Fruit fly (Drosophila melanogaster) whole organism, embryonic: ENCODE results near the gene CG8135.
A peak's percentile ranks its signal among the peaks of the same experiment; 100 is the strongest.

ENCODE experiments used
- CG11560 ChIP-seq: fragments of 200-800 bp; sonication (Bioruptor generic); IDR thresholded peaks from 3 replicates; pipeline ENCODE4 v1.3.6; 2022; ENCODE audit warnings: missing biosample characterization, missing genetic modification characterization
- CG14860 ChIP-seq: fragments of 200-800 bp; sonication (Bioruptor generic); IDR thresholded peaks from 3 replicates; pipeline ENCODE4 v1.3.6; 2022; ENCODE audit warnings: missing biosample characterization, missing genetic modification characterization; ENCODE audit not compliant: partially characterized antibody
- CG1647 ChIP-seq: fragments of 200-800 bp; sonication (Bioruptor generic); optimal IDR thresholded peaks from 3 replicates; lab custom pipeline; 2016; ENCODE audit warnings: missing biosample characterization, missing genetic modification characterization
- CG17361 ChIP-seq: fragments of 200-800 bp; sonication (Bioruptor generic); IDR thresholded peaks from 3 replicates; pipeline ENCODE4 v1.3.6; 2022; ENCODE audit warnings: missing biosample characterization, missing genetic modification characterization
- CG17385 ChIP-seq: fragments of 200-800 bp; sonication (Bioruptor generic); optimal IDR thresholded peaks from 3 replicates; lab custom pipeline; 2018; ENCODE audit warnings: missing biosample characterization, mild to moderate bottlenecking, missing genetic modification characterization
- CG8944 ChIP-seq: fragments of 200-800 bp; sonication (Bioruptor generic); optimal IDR thresholded peaks from 3 replicates; lab custom pipeline; 2016; ENCODE audit warnings: missing biosample characterization, missing genetic modification characterization
- Neu2 ChIP-seq: fragments of 200-800 bp; sonication (Bioruptor generic); optimal IDR thresholded peaks from 3 replicates; lab custom pipeline; 2016; ENCODE audit warnings: missing biosample characterization, missing genetic modification characterization, borderline replicate concordance
- Ptx1 ChIP-seq: fragments of 200-800 bp; sonication (Bioruptor generic); IDR thresholded peaks from 2 replicates; pipeline ENCODE4 v1.3.6; 2022; ENCODE audit warnings: missing biosample characterization, missing genetic modification characterization
- cato ChIP-seq: fragments of 200-800 bp; sonication (Bioruptor generic); optimal IDR thresholded peaks from 2 replicates; lab custom pipeline; 2016; ENCODE audit warnings: missing biosample characterization, missing genetic modification characterization, borderline replicate concordance
- fu2 ChIP-seq: fragments of 200-800 bp; sonication (Bioruptor generic); optimal IDR thresholded peaks from 2 replicates; lab custom pipeline; 2016; ENCODE audit warnings: missing biosample characterization, missing genetic modification characterization
- gsb-n ChIP-seq: fragments of 200-800 bp; sonication (Bioruptor generic); optimal IDR thresholded peaks from 3 replicates; lab custom pipeline; 2018; ENCODE audit warnings: missing biosample characterization, mild to moderate bottlenecking, missing genetic modification characterization
- sqz ChIP-seq: fragments of 200-800 bp; sonication (Bioruptor generic); optimal IDR thresholded peaks from 3 replicates; lab custom pipeline; 2018; ENCODE audit warnings: missing biosample characterization, mild to moderate bottlenecking, missing genetic modification characterization
- unc-4 ChIP-seq: fragments of 200-800 bp; sonication (Bioruptor generic); IDR thresholded peaks from 2 replicates; pipeline ENCODE4 v1.3.6; 2022; ENCODE audit warnings: missing biosample characterization, missing genetic modification characterization; ENCODE audit not compliant: partially characterized antibody
- zen ChIP-seq: fragments of 200-800 bp; sonication (Bioruptor generic); optimal IDR thresholded peaks from 3 replicates; lab custom pipeline; 2018; ENCODE audit warnings: missing biosample characterization, mild to moderate bottlenecking, missing genetic modification characterization, moderate library complexity

DNA sequence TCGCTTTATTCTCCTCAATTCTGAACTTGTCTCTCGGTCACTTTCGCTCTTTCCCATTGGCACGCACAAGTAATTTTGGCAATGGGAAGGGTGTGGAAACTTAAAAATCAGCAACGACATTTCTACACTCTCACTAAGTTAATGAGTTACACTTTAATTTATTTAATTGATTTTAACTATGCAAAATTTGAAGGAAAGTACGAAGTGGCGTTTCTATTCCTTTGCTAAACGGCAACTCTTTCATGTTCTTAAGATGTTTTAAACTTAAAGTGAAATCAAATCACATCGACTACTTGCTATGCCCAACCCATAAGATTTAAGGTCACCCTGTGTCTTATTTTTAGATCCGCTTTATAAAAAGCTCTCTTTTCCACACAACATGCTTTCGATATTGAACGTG is 33.8 kb upstream of the CG8135 start:
- TF ChIP-seq CG1647 (GFP tag; lab: Kevin White, UChicago), result peak; percentile 31
- TF ChIP-seq CG14860 (GFP tag; lab: Robert Waterston, UW), result no peak
- TF ChIP-seq fu2 (GFP tag; lab: Kevin White, UChicago), result peak; percentile 19
- no peak for TF ChIP-seq CG8944 (GFP tag; lab: Kevin White, UChicago)
- TF ChIP-seq unc-4 (GFP tag; lab: Robert Waterston, UW), result no peak
- no peak for TF ChIP-seq zen (tag; lab: Kevin White, UChicago)
- TF ChIP-seq Ptx1 (GFP tag; lab: Robert Waterston, UW), result peak; percentile 69; the same call in 1 of the 2 replicates
- no peak for TF ChIP-seq Neu2 (GFP tag; lab: Kevin White, UChicago)
- peak; percentile 42; the same call in 1 of the 3 replicates for TF ChIP-seq CG17361 (GFP tag; lab: Robert Waterston, UW)
- no peak for TF ChIP-seq sqz (GFP tag; lab: Kevin White, UChicago)
- peak; percentile 51 for TF ChIP-seq CG17385
- TF ChIP-seq CG11560 (tag; lab: Robert Waterston, UW), result no peak
- no peak for TF ChIP-seq gsb-n (tag; lab: Kevin White, UChicago)
- no peak for TF ChIP-seq cato (GFP tag; lab: Kevin White, UChicago)
